Worm (Caenorhabditis elegans): ENCODE results near the gene nca-2.

DNA sequence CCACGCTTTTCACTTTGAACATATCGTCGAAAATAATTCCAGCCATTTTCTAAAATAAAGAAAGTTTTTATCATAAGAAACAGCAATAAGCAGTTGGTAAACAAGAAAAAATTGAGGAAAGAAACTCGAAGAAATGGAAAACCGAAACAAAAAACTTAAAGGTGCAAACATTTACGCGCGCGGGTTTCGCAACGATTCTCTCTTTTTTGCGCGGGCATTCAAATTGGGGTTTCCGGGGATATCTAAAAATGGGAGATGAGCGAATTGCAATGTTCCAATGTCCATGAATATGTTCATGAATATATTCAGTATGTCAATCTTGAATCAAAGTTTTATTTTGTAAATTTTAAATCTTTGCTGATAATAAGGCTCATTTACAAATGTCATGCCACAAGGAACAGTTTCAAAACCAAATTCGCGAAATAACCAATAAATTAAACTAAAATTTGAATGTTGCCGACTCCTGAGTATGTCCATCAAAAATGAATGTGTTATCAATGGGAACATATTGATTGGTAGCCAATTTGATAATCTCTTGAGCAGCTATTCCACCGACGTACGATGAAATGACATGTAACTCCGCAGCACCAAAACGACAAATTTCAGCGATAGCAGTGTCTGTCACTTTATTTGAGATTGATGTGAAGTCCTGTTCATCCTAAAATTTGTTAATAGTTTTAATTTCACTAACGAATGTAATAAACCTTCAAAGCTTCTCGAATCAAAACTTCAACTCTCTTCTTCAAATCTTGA, 47.2 kb upstream of the nca-2 start, which contains the start of gene rpb-8:
- no peak for TF ChIP-seq ama-1 (optimal IDR thresholded peaks at IDR 0.05)
- TF ChIP-seq F13C5.2 (tag; optimal IDR thresholded peaks at IDR 0.05), result no peak
- TF ChIP-seq hmbx-1 (tag; optimal IDR thresholded peaks at IDR 0.05), result no peak
- TF ChIP-seq tbx-11 (GFP tag; IDR thresholded peaks at IDR 0.05), result no peak

Data from whole organism, early embryonic.